Fruit fly (Drosophila melanogaster): Measurements from ENCODE around the gene Meltrin.

- no peak for TF ChIP-seq EcR (GFP tag; optimal IDR thresholded peaks at IDR 0.05)
- TF ChIP-seq CG8478 (optimal IDR thresholded peaks at IDR 0.05): no peak
- no peak for TF ChIP-seq Dll (optimal IDR thresholded peaks at IDR 0.05)
- no peak for TF ChIP-seq psq (optimal IDR thresholded peaks at IDR 0.05)
- TF ChIP-seq usp (GFP tag; optimal IDR thresholded peaks at IDR 0.05): no peak
These were observed 4.2 kb downstream of the Meltrin start for dm6 chr3R:14692971-14693253.

Data from whole organism.